Worm (Caenorhabditis elegans): ENCODE results near the gene H05C05.2.

Gene H05C05.2

DNA sequence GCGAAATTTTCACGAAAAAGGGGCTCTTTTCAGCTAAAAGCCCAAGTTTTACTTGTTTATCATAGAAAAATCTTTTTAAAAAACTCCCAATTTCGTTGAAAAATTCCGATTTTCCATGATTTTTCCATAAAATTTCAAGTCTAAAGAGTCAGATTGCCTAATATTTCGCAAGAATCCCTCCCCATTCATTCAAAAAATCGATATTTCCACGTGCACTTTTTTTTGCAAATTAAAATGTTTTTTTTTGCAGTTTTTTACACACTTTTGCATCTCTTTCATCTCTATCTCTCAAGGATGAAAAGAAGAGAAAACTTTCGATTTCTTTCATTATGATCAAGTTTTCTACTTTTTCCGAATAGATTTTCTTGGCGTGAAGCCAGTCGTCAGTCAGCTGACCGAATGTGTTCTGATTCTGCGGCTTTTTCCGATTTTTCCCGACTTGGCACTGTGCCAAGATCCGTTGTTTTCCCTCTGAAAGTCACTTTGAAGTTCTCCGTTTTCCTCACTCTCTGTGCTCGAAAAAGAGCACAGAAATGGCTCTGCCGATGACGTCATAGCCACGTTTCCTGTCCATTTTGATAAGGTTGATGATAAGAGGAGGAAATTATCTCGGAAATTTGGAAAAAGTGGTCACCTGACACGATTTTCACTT, 17.0 kb downstream of the H05C05.2 start (continued):
- TF ChIP-seq die-1 (tag; optimal IDR thresholded peaks at IDR 0.05): no peak
- no peak for TF ChIP-seq ceh-79 (tag; optimal IDR thresholded peaks at IDR 0.05)
- TF ChIP-seq lin-40 (tag; optimal IDR thresholded peaks at IDR 0.05): peak; percentile 30
- no peak for TF ChIP-seq zim-3 (tag; optimal IDR thresholded peaks at IDR 0.05)
- TF ChIP-seq somi-1 (GFP tag; optimal IDR thresholded peaks at IDR 0.05): no peak
- 0 out of 2 replicates have a peak, but pooled peaks have one; percentile 25 for TF ChIP-seq mcd-1 (GFP tag; IDR thresholded peaks at IDR 0.05)
- peak in 1 of 2 experiments; percentile 26 for TF ChIP-seq let-607 (tag; optimal IDR thresholded peaks at IDR 0.05)
- TF ChIP-seq F22D6.2 (tag; optimal IDR thresholded peaks at IDR 0.05): no peak
- no peak for TF ChIP-seq egl-18 (GFP tag; IDR thresholded peaks at IDR 0.05)
- no peak for TF ChIP-seq mes-4 (tag; optimal IDR thresholded peaks at IDR 0.05)
- TF ChIP-seq rpc-1 (optimal IDR thresholded peaks at IDR 0.05): no peak
- TF ChIP-seq rpc-1 (tag; optimal IDR thresholded peaks at IDR 0.05): no peak
- TF ChIP-seq F23B12.7 (tag; optimal IDR thresholded peaks at IDR 0.05; ENCODE audit: insufficient read depth): no peak
- TF ChIP-seq repo-1 (tag; optimal IDR thresholded peaks at IDR 0.05): no peak
- no peak for TF ChIP-seq ztf-25 (GFP tag; IDR thresholded peaks at IDR 0.05)
- no peak for TF ChIP-seq sdz-38 (tag; optimal IDR thresholded peaks at IDR 0.05)
- no peak for TF ChIP-seq lin-54 (GFP tag; optimal IDR thresholded peaks at IDR 0.05)
- no peak for TF ChIP-seq nfya-1 (tag; optimal IDR thresholded peaks at IDR 0.05; ENCODE audit: borderline replicate concordance, insufficient read depth)
- peak; percentile 95 for TF ChIP-seq atf-7 (tag; optimal IDR thresholded peaks at IDR 0.05)
- TF ChIP-seq pha-4 (tag; optimal IDR thresholded peaks at IDR 0.05): no peak
- no peak for TF ChIP-seq K11D2.4 (GFP tag; IDR thresholded peaks at IDR 0.05)
- TF ChIP-seq hlh-26 (GFP tag; conservative IDR thresholded peaks at IDR 0.05): no peak
- TF ChIP-seq F52B5.7 (tag; optimal IDR thresholded peaks at IDR 0.05): no peak
- no peak for TF ChIP-seq ztf-3 (GFP tag; optimal IDR thresholded peaks at IDR 0.05)
- no peak for TF ChIP-seq sea-2 (GFP tag; IDR thresholded peaks at IDR 0.05)
- peak; percentile 82 for TF ChIP-seq nhr-80 (tag; optimal IDR thresholded peaks at IDR 0.05)
- no peak for TF ChIP-seq Y56A3A.18 (GFP tag; IDR thresholded peaks at IDR 0.05)
- no peak for TF ChIP-seq Y67H2A.10 (GFP tag; conservative IDR thresholded peaks at IDR 0.05)
- no peak for TF ChIP-seq let-526 (GFP tag; IDR thresholded peaks at IDR 0.05)
- TF ChIP-seq fkh-3 (tag; optimal IDR thresholded peaks at IDR 0.05): no peak
- no peak for TF ChIP-seq ama-1 (optimal IDR thresholded peaks at IDR 0.05)
- TF ChIP-seq ama-1 (GFP tag; optimal IDR thresholded peaks at IDR 0.05): no peak
- TF ChIP-seq B0035.1 (tag; optimal IDR thresholded peaks at IDR 0.05): no peak
- no peak for TF ChIP-seq tbx-9 (tag; optimal IDR thresholded peaks at IDR 0.05; ENCODE audit: borderline replicate concordance)
- no peak for TF ChIP-seq unc-62 (GFP tag; optimal IDR thresholded peaks at IDR 0.05)
- TF ChIP-seq madf-3 (GFP tag; IDR thresholded peaks at IDR 0.05): no peak
- TF ChIP-seq ztf-28 (GFP tag; IDR thresholded peaks at IDR 0.05): no peak
- no peak for TF ChIP-seq F37B4.10 (GFP tag; IDR thresholded peaks at IDR 0.05)
- TF ChIP-seq unc-130 (GFP tag; optimal IDR thresholded peaks at IDR 0.05): no peak
- TF ChIP-seq hmg-1.2 (GFP tag; IDR thresholded peaks at IDR 0.05): no peak
- TF ChIP-seq dox-1 (GFP tag; IDR thresholded peaks at IDR 0.05): peak; percentile 61; the same call in 1 of the 2 replicates
- TF ChIP-seq nhr-90 (tag; optimal IDR thresholded peaks at IDR 0.05): peak; percentile 3
- TF ChIP-seq tlf-1 (GFP tag; optimal IDR thresholded peaks at IDR 0.05): peak; percentile 11
- no peak for TF ChIP-seq attf-3 (GFP tag; conservative IDR thresholded peaks at IDR 0.05)
- TF ChIP-seq snpc-1.3 (tag; optimal IDR thresholded peaks at IDR 0.05; ENCODE audit: insufficient read depth): no peak
- TF ChIP-seq snpc-1.1 (tag; optimal IDR thresholded peaks at IDR 0.05; ENCODE audit: insufficient read depth): no peak
- no peak for TF ChIP-seq T07F8.4 (tag; optimal IDR thresholded peaks at IDR 0.05)
- no peak for TF ChIP-seq F33H1.4 (GFP tag; IDR thresholded peaks at IDR 0.05)
- no peak for TF ChIP-seq F57C9.4 (tag; optimal IDR thresholded peaks at IDR 0.05)

All from whole organism, young adult.